Fruit fly (Drosophila melanogaster) whole organism, embryonic: ENCODE results near the gene Non3.
A peak's percentile ranks its signal among the peaks of the same experiment; 100 is the strongest.

ENCODE experiments used
- ATbp ChIP-seq: fragments of 200-800 bp; sonication (Bioruptor generic); optimal IDR thresholded peaks from 2 replicates; lab custom pipeline; 2017; ENCODE audit warnings: missing biosample characterization, mild to moderate bottlenecking, missing genetic modification characterization, missing genetic modification reagents
- Antp ChIP-seq: fragments of 200-800 bp; sonication (Bioruptor generic); optimal IDR thresholded peaks from 3 replicates; lab custom pipeline; 2016; ENCODE audit warnings: missing biosample characterization, missing genetic modification characterization
- CG11085 ChIP-seq: fragments of 200-800 bp; sonication (Bioruptor generic); IDR thresholded peaks from 2 replicates; pipeline ENCODE4 v1.3.6; 2022; ENCODE audit warnings: missing biosample characterization, missing genetic modification characterization
- CG11093 ChIP-seq: fragments of 200-800 bp; sonication (Bioruptor generic); IDR thresholded peaks from 3 replicates; pipeline ENCODE4 v1.3.6; 2022; ENCODE audit warnings: missing biosample characterization, missing genetic modification characterization
- CG11398 ChIP-seq: fragments of 200-800 bp; sonication (Bioruptor generic); optimal IDR thresholded peaks from 2 replicates; lab custom pipeline; 2016; ENCODE audit warnings: missing biosample characterization, missing genetic modification characterization
- CG11456 ChIP-seq: fragments of 200-800 bp; sonication (Bioruptor generic); IDR thresholded peaks from 3 replicates; pipeline ENCODE4 v1.3.6; 2022; ENCODE audit warnings: missing biosample characterization, missing genetic modification characterization
- CG12071 ChIP-seq: fragments of 200-800 bp; sonication (Bioruptor generic); optimal IDR thresholded peaks from 3 replicates; lab custom pipeline; 2018; ENCODE audit warnings: missing biosample characterization, mild to moderate bottlenecking, missing genetic modification characterization
- CG15011 ChIP-seq: fragments of 200-800 bp; sonication (Bioruptor generic); optimal IDR thresholded peaks from 3 replicates; lab custom pipeline; 2018; ENCODE audit warnings: missing biosample characterization, mild to moderate bottlenecking, missing genetic modification characterization
- CG17385 ChIP-seq: fragments of 200-800 bp; sonication (Bioruptor generic); optimal IDR thresholded peaks from 3 replicates; lab custom pipeline; 2018; ENCODE audit warnings: missing biosample characterization, mild to moderate bottlenecking, missing genetic modification characterization
- CG18262 ChIP-seq: fragments of 200-800 bp; optimal IDR thresholded peaks from 3 replicates; lab custom pipeline; 2019; ENCODE audit warnings: missing biosample characterization, mild to moderate bottlenecking, missing genetic modification characterization, moderate library complexity
- CG18619 ChIP-seq: fragments of 200-800 bp; sonication (Bioruptor generic); optimal IDR thresholded peaks from 3 replicates; lab custom pipeline; 2017; ENCODE audit warnings: missing biosample characterization, mild to moderate bottlenecking, missing genetic modification characterization
- CG30431 ChIP-seq: fragments of 200-800 bp; sonication (Bioruptor generic); optimal IDR thresholded peaks from 2 replicates; lab custom pipeline; 2017; ENCODE audit warnings: missing biosample characterization, missing genetic modification characterization
- CG33213 ChIP-seq: fragments of 200-800 bp; sonication (Bioruptor generic); optimal IDR thresholded peaks from 3 replicates; lab custom pipeline; 2016; ENCODE audit warnings: missing biosample characterization, missing genetic modification characterization
- CG3407 ChIP-seq: fragments of 200-800 bp; sonication (Bioruptor generic); optimal IDR thresholded peaks from 2 replicates; lab custom pipeline; 2018; ENCODE audit warnings: missing biosample characterization, mild to moderate bottlenecking, missing genetic modification characterization
- CG34376 ChIP-seq: fragments of 200-800 bp; sonication (Bioruptor generic); optimal IDR thresholded peaks from 2 replicates; lab custom pipeline; 2018; ENCODE audit warnings: missing biosample characterization, mild to moderate bottlenecking, missing genetic modification characterization
- CG4730 ChIP-seq: fragments of 200-800 bp; sonication (Bioruptor generic); IDR thresholded peaks from 2 replicates; pipeline ENCODE4 v1.3.6; 2022; ENCODE audit warnings: missing biosample characterization, missing genetic modification characterization
- CG9215 ChIP-seq: fragments of 200-800 bp; sonication (Bioruptor generic); IDR thresholded peaks from 2 replicates; pipeline ENCODE4 v1.3.6; 2022; ENCODE audit warnings: missing biosample characterization, missing genetic modification characterization
- D19B ChIP-seq: fragments of 200-800 bp; sonication (Bioruptor generic); optimal IDR thresholded peaks from 2 replicates; lab custom pipeline; 2017; ENCODE audit warnings: missing biosample characterization, mild to moderate bottlenecking, missing genetic modification characterization
- Dip2 ChIP-seq: fragments of 200-800 bp; sonication (Bioruptor generic); IDR thresholded peaks from 2 replicates; pipeline ENCODE4 v1.3.6; 2022; ENCODE audit warnings: missing biosample characterization, missing genetic modification characterization
- HmgZ ChIP-seq: fragments of 200-800 bp; sonication (Bioruptor generic); optimal IDR thresholded peaks from 2 replicates; lab custom pipeline; 2018; ENCODE audit warnings: missing biosample characterization, mild to moderate bottlenecking, missing genetic modification characterization
- Lhr ChIP-seq: fragments of 200-800 bp; sonication (Bioruptor generic); optimal IDR thresholded peaks from 3 replicates; lab custom pipeline; 2017; ENCODE audit warnings: mild to moderate bottlenecking, missing biosample characterization, missing genetic modification reagents, missing genetic modification characterization
- Meics ChIP-seq: fragments of 200-800 bp; sonication (Bioruptor generic); optimal IDR thresholded peaks from 2 replicates; lab custom pipeline; 2017; ENCODE audit warnings: missing biosample characterization, mild to moderate bottlenecking, missing genetic modification characterization
- NC2α ChIP-seq: fragments of 200-800 bp; sonication (Bioruptor generic); optimal IDR thresholded peaks from 2 replicates; lab custom pipeline; 2016; ENCODE audit warnings: missing biosample characterization, missing genetic modification characterization
- Sox100B ChIP-seq: fragments of 200-800 bp; sonication (Bioruptor generic); optimal IDR thresholded peaks from 3 replicates; lab custom pipeline; 2018; ENCODE audit warnings: missing biosample characterization, mild to moderate bottlenecking, missing genetic modification characterization
- Trl ChIP-seq, 3 experiments: fragments of >200 bp in 2 of 3; fragments of 200-800 bp in 1 of 3; sonication (Bioruptor generic) in 1 of 3; optimal IDR thresholded peaks; 2 replicates in 1 of 3; 3 replicates in 2 of 3; lab custom pipeline; 2016 to 2017; ENCODE audit warnings: missing biosample characterization in 1 of 3, missing genetic modification characterization in 1 of 3
- amos ChIP-seq: fragments of 200-800 bp; sonication (Bioruptor generic); IDR thresholded peaks from 2 replicates; pipeline ENCODE4 v1.3.6; 2022; ENCODE audit warnings: missing biosample characterization, missing genetic modification characterization; ENCODE audit not compliant: partially characterized antibody
- aop ChIP-seq: fragments of 200-800 bp; sonication (Bioruptor generic); IDR thresholded peaks from 2 replicates; pipeline ENCODE4 v1.3.6; 2022; ENCODE audit warnings: missing biosample characterization, missing genetic modification characterization
- bab2 ChIP-seq: fragments of 200-800 bp; sonication (Bioruptor generic); optimal IDR thresholded peaks from 2 replicates; lab custom pipeline; 2016; ENCODE audit warnings: missing biosample characterization, missing genetic modification characterization
- ems ChIP-seq: fragments of 200-800 bp; sonication (Bioruptor generic); optimal IDR thresholded peaks from 3 replicates; lab custom pipeline; 2016; ENCODE audit warnings: missing biosample characterization, missing genetic modification characterization
- exex ChIP-seq: fragments of 200-800 bp; sonication (Bioruptor generic); optimal IDR thresholded peaks from 4 replicates; lab custom pipeline; 2018; ENCODE audit warnings: missing biosample characterization, mild to moderate bottlenecking, missing genetic modification characterization, moderate library complexity
- eyg ChIP-seq: fragments of 200-800 bp; sonication (Bioruptor generic); optimal IDR thresholded peaks from 3 replicates; lab custom pipeline; 2016; ENCODE audit warnings: missing biosample characterization, missing genetic modification characterization
- fru ChIP-seq: fragments of >200 bp; optimal IDR thresholded peaks from 2 replicates; lab custom pipeline; 2017
- fu2 ChIP-seq: fragments of 200-800 bp; sonication (Bioruptor generic); optimal IDR thresholded peaks from 2 replicates; lab custom pipeline; 2016; ENCODE audit warnings: missing biosample characterization, missing genetic modification characterization
- gro ChIP-seq: fragments of 200-800 bp; sonication (Bioruptor generic); optimal IDR thresholded peaks from 2 replicates; lab custom pipeline; 2016; ENCODE audit warnings: missing biosample characterization, missing genetic modification characterization
- ind ChIP-seq: fragments of 200-800 bp; sonication (Bioruptor generic); optimal IDR thresholded peaks from 3 replicates; lab custom pipeline; 2016; ENCODE audit warnings: missing biosample characterization, missing genetic modification characterization
- nau ChIP-seq: fragments of 200-800 bp; sonication (Bioruptor generic); optimal IDR thresholded peaks from 3 replicates; lab custom pipeline; 2017; ENCODE audit warnings: missing biosample characterization, mild to moderate bottlenecking, missing genetic modification characterization, missing genetic modification reagents
- oc ChIP-seq: fragments of 200-800 bp; sonication (Bioruptor generic); optimal IDR thresholded peaks from 2 replicates; lab custom pipeline; 2018; ENCODE audit warnings: missing biosample characterization, mild to moderate bottlenecking, missing genetic modification characterization, moderate library complexity
- otp ChIP-seq: fragments of 200-800 bp; sonication (Bioruptor generic); IDR thresholded peaks from 3 replicates; pipeline ENCODE4, ENCODE4 v1.3.6; 2022; ENCODE audit warnings: missing biosample characterization, missing genetic modification characterization
- peb ChIP-seq: fragments of 200-800 bp; sonication (Bioruptor generic); IDR thresholded peaks from 2 replicates; pipeline ENCODE4 v1.3.6; 2022; ENCODE audit warnings: missing biosample characterization, missing genetic modification characterization
- phol ChIP-seq: fragments of 200-800 bp; sonication (Bioruptor generic); optimal IDR thresholded peaks from 3 replicates; lab custom pipeline; 2018; ENCODE audit warnings: missing biosample characterization, mild to moderate bottlenecking, missing genetic modification characterization, moderate library complexity
- rib ChIP-seq: fragments of 200-800 bp; sonication (Bioruptor generic); IDR thresholded peaks from 2 replicates; pipeline ENCODE4 v1.3.6; 2022; ENCODE audit warnings: missing biosample characterization, missing genetic modification characterization
- run ChIP-seq: fragments of 200-800 bp; sonication (Bioruptor generic); optimal IDR thresholded peaks from 3 replicates; lab custom pipeline; 2018; ENCODE audit warnings: missing biosample characterization, mild to moderate bottlenecking, missing genetic modification characterization
- sob ChIP-seq: fragments of 200-800 bp; sonication (Bioruptor generic); IDR thresholded peaks from 2 replicates; pipeline ENCODE4 v1.3.6; 2022; ENCODE audit warnings: missing biosample characterization, missing genetic modification characterization
- sqz ChIP-seq: fragments of 200-800 bp; sonication (Bioruptor generic); optimal IDR thresholded peaks from 3 replicates; lab custom pipeline; 2018; ENCODE audit warnings: missing biosample characterization, mild to moderate bottlenecking, missing genetic modification characterization
- stc ChIP-seq: fragments of 200-800 bp; sonication (Bioruptor generic); IDR thresholded peaks from 2 replicates; pipeline ENCODE4 v1.3.6; 2022; ENCODE audit warnings: missing biosample characterization, missing genetic modification characterization
- tap ChIP-seq: fragments of 200-800 bp; optimal IDR thresholded peaks from 3 replicates; lab custom pipeline; 2019; ENCODE audit warnings: missing biosample characterization, mild to moderate bottlenecking, missing genetic modification characterization, moderate library complexity
- unc-4 ChIP-seq: fragments of 200-800 bp; sonication (Bioruptor generic); IDR thresholded peaks from 2 replicates; pipeline ENCODE4 v1.3.6; 2022; ENCODE audit warnings: missing biosample characterization, missing genetic modification characterization; ENCODE audit not compliant: partially characterized antibody
- unpg ChIP-seq: fragments of 200-800 bp; sonication (Bioruptor generic); optimal IDR thresholded peaks from 3 replicates; lab custom pipeline; 2018; ENCODE audit warnings: missing biosample characterization, mild to moderate bottlenecking, missing genetic modification characterization, moderate library complexity
- vnd ChIP-seq: fragments of 200-800 bp; sonication (Bioruptor generic); IDR thresholded peaks from 3 replicates; pipeline ENCODE4 v1.3.6; 2022; ENCODE audit warnings: missing biosample characterization, missing genetic modification characterization; ENCODE audit not compliant: partially characterized antibody

Gene Non3

dm6 chr3R:18244171-18245043 lies 20.9 kb downstream of the Non3 start (continued):
- TF ChIP-seq CG12071 (GFP tag; lab: Kevin White, UChicago) (no peak), CG3407 (no peak), CG18262 (tag; lab: Kevin White, UChicago) (no peak), Lhr (GFP tag; lab: Kevin White, UChicago) (no peak), peb (GFP tag; lab: Robert Waterston, UW) (no peak), amos (GFP tag; lab: Robert Waterston, UW) (no peak), CG30431 (GFP tag; lab: Kevin White, UChicago) (no peak), aop (GFP tag; lab: Robert Waterston, UW) (no peak), CG11093 (GFP tag; lab: Robert Waterston, UW) (no peak), tap (no peak), oc (tag; lab: Kevin White, UChicago) (no peak), D19B (GFP tag; lab: Kevin White, UChicago) (no peak), CG17385 (GFP tag; lab: Kevin White, UChicago) (no peak), sqz (peak; percentile 48), Sox100B (GFP tag; lab: Kevin White, UChicago) (no peak), vnd (no peak), sob (GFP tag; lab: Robert Waterston, UW) (no peak), rib (GFP tag; lab: Robert Waterston, UW) (peak; percentile 89; the same call in 1 of the 2 replicates), CG4730 (GFP tag; lab: Robert Waterston, UW) (no peak), NC2α (GFP tag; lab: Kevin White, UChicago) (no peak), Meics (GFP tag; lab: Kevin White, UChicago) (no peak), CG11456 (GFP tag; lab: Robert Waterston, UW) (0 out of 3 replicates have a peak, but pooled peaks have one; percentile 42), CG34376 (GFP tag; lab: Kevin White, UChicago) (peak; percentile 51), fu2 (no peak), eyg (no peak), run (no peak), Trl (optimal IDR thresholded peaks at IDR 0.05; lab: Kevin White, UChicago) (peak; percentile 91 to 94), Trl (GFP tag; optimal IDR thresholded peaks at IDR 0.05; lab: Kevin White, UChicago) (peak; percentile 43), nau (peak; percentile 28), gro (GFP tag; lab: Kevin White, UChicago) (no peak), exex (peak; percentile 28), ATbp (GFP tag; lab: Kevin White, UChicago) (no peak), CG15011 (GFP tag; lab: Kevin White, UChicago) (no peak), unc-4 (GFP tag; lab: Robert Waterston, UW) (peak; percentile 36), Antp (GFP tag; lab: Kevin White, UChicago) (no peak), ems (GFP tag; lab: Kevin White, UChicago) (no peak), ind (GFP tag; lab: Kevin White, UChicago) (no peak), HmgZ (peak; percentile 46), bab2 (GFP tag; lab: Kevin White, UChicago) (no peak), phol (tag; lab: Kevin White, UChicago) (no peak), Dip2 (GFP tag; lab: Robert Waterston, UW) (no peak), unpg (GFP tag; lab: Kevin White, UChicago) (no peak), CG33213 (GFP tag; lab: Kevin White, UChicago) (no peak), CG11085 (GFP tag; lab: Robert Waterston, UW) (0 out of 2 replicates have a peak, but pooled peaks have one; percentile 25), CG9215 (GFP tag; lab: Robert Waterston, UW) (no peak), CG11398 (no peak), CG18619 (GFP tag; lab: Kevin White, UChicago) (no peak), stc (GFP tag; lab: Robert Waterston, UW) (no peak), otp (GFP tag; lab: Robert Waterston, UW) (no peak), fru (no peak)
